Worm (Caenorhabditis elegans): ENCODE data around the gene cyp-34A2.
"Not testable (repeated sequence)": the region's sequence is repeated elsewhere in the genome, so short reads cannot be mapped to it uniquely, and the experiment has no call there.

The cyp-34A2 gene

DNA sequence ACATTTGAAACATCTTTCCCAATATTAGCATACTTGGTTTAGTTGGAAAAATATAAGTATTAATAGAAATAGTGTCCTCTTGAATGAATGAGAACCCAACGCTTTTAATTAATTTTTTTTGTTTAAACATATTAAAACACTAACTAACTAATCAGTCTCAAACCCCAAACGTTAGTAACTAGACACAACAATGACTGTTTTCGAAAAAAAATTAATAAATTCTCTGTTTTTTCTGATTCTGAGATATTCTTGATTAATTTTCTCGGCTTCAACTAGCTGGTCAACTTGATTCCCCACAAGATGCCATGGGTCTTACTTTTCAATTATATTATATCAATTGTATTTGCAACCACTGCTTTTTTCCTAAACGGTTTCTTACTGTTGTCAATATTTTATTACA lies 38.8 kb downstream of the cyp-34A2 start, which contains the start of gene srbc-76 (continued):
- TF ChIP-seq attf-3 (GFP tag; conservative IDR thresholded peaks at IDR 0.05): no peak
- TF ChIP-seq lag-1 (GFP tag; IDR thresholded peaks at IDR 0.05): no peak

DNA sequence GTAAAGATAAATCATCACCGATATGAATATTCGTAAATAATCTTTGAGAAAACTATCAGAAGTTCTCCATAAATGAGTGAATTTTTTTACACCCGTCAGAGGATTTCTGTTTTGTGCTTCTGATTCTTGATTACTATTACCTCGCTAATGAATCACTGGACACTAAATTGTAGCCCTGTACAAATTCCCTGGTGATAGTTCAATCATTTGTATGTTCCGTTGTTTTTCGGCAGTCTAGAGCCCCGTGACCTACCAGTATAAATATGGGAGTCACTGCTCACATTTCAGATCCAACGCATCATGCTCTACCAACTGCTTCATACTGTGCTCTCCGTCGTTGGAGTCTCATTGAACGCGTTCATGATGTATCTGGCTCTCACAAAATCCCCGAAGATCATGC lies 40.6 kb downstream of the cyp-34A2 start, which contains the start of gene srd-28:
TSS of gene srd-28 (plus strand) at position 301 of the 400 bp plus-strand sequence.
- not testable (repeated sequence) for TF ChIP-seq madf-3 (GFP tag; IDR thresholded peaks at IDR 0.05); nhr-27 (tag; optimal IDR thresholded peaks at IDR 0.05); chd-7 (tag; optimal IDR thresholded peaks at IDR 0.05)

DNA sequence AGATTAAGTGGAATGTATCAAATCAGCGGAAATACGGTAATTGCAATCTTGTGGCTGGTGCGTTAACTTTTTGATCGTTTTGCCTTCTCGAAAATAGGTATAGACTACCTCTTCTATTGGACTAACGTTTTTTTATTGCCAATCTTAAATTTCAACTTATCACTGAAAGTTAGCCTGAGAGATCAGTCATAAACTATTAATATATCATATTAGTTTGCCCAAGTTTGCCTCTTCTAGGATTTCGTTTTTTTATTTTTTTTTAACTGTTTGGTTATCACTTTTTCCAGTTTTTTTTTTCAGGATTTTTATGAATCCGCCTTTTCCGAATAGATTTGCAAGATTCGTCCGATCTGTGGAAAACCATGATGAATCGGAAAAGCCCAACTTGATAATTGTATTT lies 46.4 kb downstream of the cyp-34A2 start, which contains the start of gene kin-30:
TSS of gene kin-30 (plus strand) at position 301 of the 400 bp plus-strand sequence.
- TF ChIP-seq T07F8.4 (tag; optimal IDR thresholded peaks at IDR 0.05): no peak
- no peak for TF ChIP-seq zfh-2 (GFP tag; conservative IDR thresholded peaks at IDR 0.05)
- no peak for TF ChIP-seq let-607 (tag; optimal IDR thresholded peaks at IDR 0.05)
- TF ChIP-seq rcor-1 (GFP tag; IDR thresholded peaks at IDR 0.05): no peak
- TF ChIP-seq ztf-18 (tag; optimal IDR thresholded peaks at IDR 0.05): no peak
- TF ChIP-seq C06A6.2 (GFP tag; conservative IDR thresholded peaks at IDR 0.05): no peak
- no peak for TF ChIP-seq pbrm-1 (GFP tag; IDR thresholded peaks at IDR 0.05)
- TF ChIP-seq zim-3 (tag; optimal IDR thresholded peaks at IDR 0.05): no peak
- no peak for TF ChIP-seq rpc-1 (optimal IDR thresholded peaks at IDR 0.05)
- TF ChIP-seq rpc-1 (tag; optimal IDR thresholded peaks at IDR 0.05): no peak
- no peak for TF ChIP-seq Y53G8AR.9 (GFP tag; conservative IDR thresholded peaks at IDR 0.05)

DNA sequence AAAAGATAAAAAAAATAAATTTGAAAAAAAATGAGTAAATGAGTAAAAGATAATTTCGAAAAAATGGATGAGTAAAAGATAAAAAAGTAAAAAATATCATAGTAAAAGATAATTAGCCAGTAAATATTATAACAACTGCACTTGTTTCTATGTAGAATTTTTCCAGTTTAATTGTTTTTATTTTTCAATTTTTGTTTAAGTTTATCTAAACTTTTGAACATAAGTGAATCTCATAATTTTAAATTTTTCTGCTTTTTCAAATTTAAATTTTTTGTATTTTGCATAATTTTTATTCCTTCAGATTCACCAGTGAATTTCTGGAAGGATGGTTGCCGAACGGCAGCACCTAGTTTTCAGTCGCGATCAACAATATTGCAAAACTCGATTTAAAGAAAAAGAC lies 49.6 kb downstream of the cyp-34A2 start, which contains the start of gene chil-12:
TSS of gene chil-12 (plus strand) at position 301 of the 400 bp plus-strand sequence.
- no peak for TF ChIP-seq sptf-2 (GFP tag; optimal IDR thresholded peaks at IDR 0.05)
- no peak for TF ChIP-seq rec-8 (tag; optimal IDR thresholded peaks at IDR 0.05)
- TF ChIP-seq him-1 (tag; optimal IDR thresholded peaks at IDR 0.05): no peak
- no peak for TF ChIP-seq F33H1.4 (GFP tag; IDR thresholded peaks at IDR 0.05)
- no peak for TF ChIP-seq lin-54 (GFP tag; optimal IDR thresholded peaks at IDR 0.05)
- TF ChIP-seq B0019.2 (GFP tag; conservative IDR thresholded peaks at IDR 0.05): no peak
- TF ChIP-seq mes-4 (tag; optimal IDR thresholded peaks at IDR 0.05): no peak
- TF ChIP-seq F39B2.1 (GFP tag; IDR thresholded peaks at IDR 0.05): no peak
- no peak for TF ChIP-seq ceh-58 (GFP tag; IDR thresholded peaks at IDR 0.05)
- no peak for TF ChIP-seq ztf-22 (GFP tag; optimal IDR thresholded peaks at IDR 0.05)
- TF ChIP-seq Y53F4B.3 (GFP tag; IDR thresholded peaks at IDR 0.05): no peak
- TF ChIP-seq attf-5 (GFP tag; optimal IDR thresholded peaks at IDR 0.05): no peak
- TF ChIP-seq ztf-3 (GFP tag; optimal IDR thresholded peaks at IDR 0.05): no peak
- no peak for TF ChIP-seq pha-4 (tag; optimal IDR thresholded peaks at IDR 0.05)
- TF ChIP-seq ztf-28 (GFP tag; IDR thresholded peaks at IDR 0.05): no peak
- TF ChIP-seq lag-1 (GFP tag; IDR thresholded peaks at IDR 0.05): no peak

DNA sequence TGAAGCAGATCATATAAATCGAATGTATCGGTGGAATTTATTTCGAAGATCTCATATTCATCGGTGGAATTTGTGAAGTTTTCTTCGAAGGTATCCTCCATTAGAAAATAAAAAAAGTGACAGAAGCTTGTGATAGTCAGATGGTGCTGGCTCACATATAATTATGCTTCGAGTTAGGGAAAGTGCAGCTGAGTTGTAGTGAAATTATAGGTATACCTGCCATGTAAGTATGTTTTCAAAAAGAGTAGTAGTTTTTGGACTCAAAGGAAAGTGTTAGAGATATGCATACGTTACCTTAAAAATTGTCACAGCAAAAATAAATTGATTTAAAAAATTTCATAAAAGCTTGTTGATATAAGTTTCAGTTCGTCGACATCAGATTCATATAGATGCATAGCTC lies 50.7 kb downstream of the cyp-34A2 start, which contains the start of gene srw-11:
TSS of gene srw-11 (minus strand) at position 101 of the 400 bp plus-strand sequence.
- no peak for TF ChIP-seq F49E8.2 (tag; optimal IDR thresholded peaks at IDR 0.05; ENCODE audit: insufficient read depth)
- no peak for TF ChIP-seq lin-26 (GFP tag; IDR thresholded peaks at IDR 0.05)
- no peak for TF ChIP-seq Y56A3A.18 (GFP tag; IDR thresholded peaks at IDR 0.05)
- no peak for TF ChIP-seq nhr-27 (tag; optimal IDR thresholded peaks at IDR 0.05)
- no peak for TF ChIP-seq cebp-1 (GFP tag; IDR thresholded peaks at IDR 0.05)
- no peak for TF ChIP-seq cebp-1 (tag; optimal IDR thresholded peaks at IDR 0.05)
- TF ChIP-seq nfya-2 (GFP tag; IDR thresholded peaks at IDR 0.05): no peak
- TF ChIP-seq die-1 (tag; optimal IDR thresholded peaks at IDR 0.05): no peak
- no peak for TF ChIP-seq F37B4.10 (GFP tag; IDR thresholded peaks at IDR 0.05)
- no peak for TF ChIP-seq madf-10 (tag; optimal IDR thresholded peaks at IDR 0.05)
- TF ChIP-seq mes-4 (tag; optimal IDR thresholded peaks at IDR 0.05): no peak
- no peak for TF ChIP-seq ztf-18 (tag; optimal IDR thresholded peaks at IDR 0.05)
- no peak for TF ChIP-seq F52B5.7 (tag; optimal IDR thresholded peaks at IDR 0.05)
- TF ChIP-seq dox-1 (GFP tag; IDR thresholded peaks at IDR 0.05): no peak
- TF ChIP-seq zim-3 (tag; optimal IDR thresholded peaks at IDR 0.05): no peak
- TF ChIP-seq hmg-1.2 (GFP tag; IDR thresholded peaks at IDR 0.05): no peak
- no peak for TF ChIP-seq chd-7 (tag; optimal IDR thresholded peaks at IDR 0.05)
- no peak for TF ChIP-seq ekl-4 (GFP tag; IDR thresholded peaks at IDR 0.05)

All from whole organism, young adult.